Fruit fly (Drosophila melanogaster) whole organism, embryonic: ENCODE results near the gene DPCoAC.

ENCODE experiments used
- Bdp1 ChIP-seq: fragments of 200-800 bp; sonication (Bioruptor generic); optimal IDR thresholded peaks from 3 replicates; lab custom pipeline; 2016; ENCODE audit warnings: missing biosample characterization, missing genetic modification characterization
- CG10565 ChIP-seq: fragments of 200-800 bp; sonication (Bioruptor generic); optimal IDR thresholded peaks from 3 replicates; lab custom pipeline; 2016; ENCODE audit warnings: missing biosample characterization, mild to moderate bottlenecking, missing genetic modification characterization
- br ChIP-seq: fragments of >200 bp; optimal IDR thresholded peaks from 2 replicates; lab custom pipeline; 2017

DNA sequence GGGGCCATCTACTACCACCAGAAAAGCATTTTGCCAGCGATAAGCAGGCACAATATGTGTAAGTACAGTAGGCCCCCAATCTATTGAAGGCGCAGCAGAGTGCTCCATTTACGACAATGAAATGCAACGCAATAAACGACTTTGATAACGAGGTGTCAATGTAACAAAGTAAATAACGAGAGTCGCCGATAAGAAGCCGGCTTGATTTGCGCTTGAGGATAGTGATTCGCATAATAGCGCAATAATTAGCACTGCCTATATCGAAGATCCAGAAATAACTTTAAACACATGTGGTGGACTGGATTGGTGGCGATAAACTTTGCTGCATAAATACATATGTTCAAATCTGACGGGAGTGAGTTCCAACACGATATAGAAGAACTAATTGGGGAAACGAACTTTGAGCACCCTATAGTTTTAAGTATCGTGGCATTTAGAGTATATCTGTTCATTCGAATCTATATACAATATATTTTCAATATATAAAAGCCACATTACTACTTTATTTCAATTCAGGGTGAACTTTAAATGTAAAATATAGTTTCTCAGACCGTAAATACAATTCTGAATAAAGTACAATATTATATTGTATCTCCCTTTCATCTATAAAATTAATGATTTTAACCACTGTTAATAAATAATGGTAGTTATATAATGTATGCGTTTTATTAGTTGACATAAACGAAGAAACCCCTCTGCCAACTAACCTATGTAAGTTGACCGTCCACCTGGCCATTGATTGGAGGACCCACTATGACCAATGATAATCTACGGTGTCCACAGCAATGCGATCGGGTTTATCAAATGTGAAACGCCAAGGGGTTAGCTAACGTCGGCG, 8.2 kb downstream of the DPCoAC start:
- TF ChIP-seq Bdp1: no peak
- TF ChIP-seq br (lab: Kevin White, UChicago): no peak
- no peak for TF ChIP-seq CG10565
